Worm (Caenorhabditis elegans) whole organism, L4 larva: Measurements from ENCODE around the gene clec-52.
A peak's percentile ranks its signal among the peaks of the same experiment; 100 is the strongest.

Source experiments
- D1046.2 ChIP-seq: fragments of 200-800 bp; sonication (Bioruptor generic); IDR thresholded peaks from 2 replicates; pipeline ENCODE4 v1.3.6; 2022; ENCODE audit warnings: missing genetic modification characterization, missing compliant biosample characterization
- F10B5.3 ChIP-seq: sonication (generic microtip); optimal IDR thresholded peaks from 2 replicates; lab custom pipeline; 2016; ENCODE audit warnings: mild to moderate bottlenecking, missing genetic modification characterization, missing compliant biosample characterization
- F37D6.2 ChIP-seq: sonication (generic microtip); optimal IDR thresholded peaks from 2 replicates; lab custom pipeline; 2016; ENCODE audit warnings: mild to moderate bottlenecking, missing genetic modification characterization, missing compliant biosample characterization
- T20F7.1 ChIP-seq: fragments of 200-800 bp; sonication (Bioruptor generic); optimal IDR thresholded peaks from 2 replicates; lab custom pipeline; 2018; ENCODE audit warnings: mild to moderate bottlenecking, missing genetic modification characterization, missing compliant biosample characterization
- Y48G9A.11 ChIP-seq: fragments of 200-800 bp; sonication (Bioruptor generic); IDR thresholded peaks from 2 replicates; pipeline ENCODE4 v1.3.6; 2022; ENCODE audit warnings: missing genetic modification reagents, missing genetic modification characterization, missing compliant biosample characterization
- Y5F2A.4 ChIP-seq: fragments of 200-800 bp; sonication (Bioruptor generic); optimal IDR thresholded peaks from 2 replicates; lab custom pipeline; 2018; ENCODE audit warnings: mild to moderate bottlenecking, missing genetic modification characterization, missing compliant biosample characterization
- ZK546.5 ChIP-seq, 2 experiments: sonication (generic microtip); optimal IDR thresholded peaks; 2 replicates each; lab custom pipeline; 2017; ENCODE audit warnings: missing biosample characterization in 2 of 2, missing genetic modification characterization in 2 of 2
- aly-2 ChIP-seq: sonication (generic microtip); optimal IDR thresholded peaks from 2 replicates; lab custom pipeline; 2018; ENCODE audit warnings: missing biosample characterization, missing genetic modification characterization
- arid-1 ChIP-seq: fragments of 200-800 bp; sonication (Bioruptor generic); conservative IDR thresholded peaks from 2 replicates; pipeline ENCODE4 v1.3.6; 2022; ENCODE audit warnings: missing genetic modification reagents, missing genetic modification characterization, missing compliant biosample characterization
- ceh-20 ChIP-seq: fragments of 200-800 bp; sonication (Bioruptor generic); IDR thresholded peaks from 2 replicates; pipeline ENCODE4 v1.3.6; 2022; ENCODE audit warnings: missing genetic modification reagents, missing genetic modification characterization, missing compliant biosample characterization
- ceh-28 ChIP-seq: fragments of 150-350 bp; optimal IDR thresholded peaks from 2 replicates; lab custom pipeline; 2014; ENCODE audit warnings: missing biosample characterization, missing genetic modification reagents, missing genetic modification characterization
- ceh-44 ChIP-seq: fragments of 200-800 bp; sonication (Bioruptor generic); IDR thresholded peaks from 2 replicates; pipeline ENCODE4 v1.3.6; 2022; ENCODE audit warnings: missing genetic modification reagents, missing genetic modification characterization, missing compliant biosample characterization
- ces-1 ChIP-seq: fragments of 150-350 bp; sonication (generic microtip); optimal IDR thresholded peaks from 4 replicates; lab custom pipeline; 2014; ENCODE audit warnings: missing biosample characterization, missing genetic modification reagents, missing genetic modification characterization
- cey-2 ChIP-seq: sonication (generic microtip); optimal IDR thresholded peaks from 3 replicates; lab custom pipeline; 2017; ENCODE audit warnings: missing genetic modification characterization, mild to moderate bottlenecking, missing compliant biosample characterization, antibody characterized with exemption, borderline replicate concordance; ENCODE audit not compliant: insufficient read depth
- daf-12 ChIP-seq: fragments of 150-350 bp; optimal IDR thresholded peaks from 2 replicates; lab custom pipeline; 2014; ENCODE audit warnings: missing biosample characterization, missing genetic modification reagents, missing genetic modification characterization
- daf-16 ChIP-seq, 3 experiments: sonication (generic microtip); optimal IDR thresholded peaks; 2 replicates each; lab custom pipeline; 2016 to 2017; ENCODE audit warnings: missing genetic modification characterization in 3 of 3, missing genetic modification reagents in 3 of 3, mild to moderate bottlenecking in 2 of 3, missing compliant biosample characterization in 2 of 3, missing biosample characterization in 1 of 3, moderate library complexity in 1 of 3
- daf-19 ChIP-seq: fragments of 200-800 bp; sonication (Bioruptor generic); conservative IDR thresholded peaks from 2 replicates; pipeline ENCODE4 v1.3.6; 2022; ENCODE audit warnings: missing genetic modification characterization, missing compliant biosample characterization
- dmd-8 ChIP-seq: fragments of 200-800 bp; sonication (Bioruptor generic); IDR thresholded peaks from 2 replicates; pipeline ENCODE4 v1.3.6; 2022; ENCODE audit warnings: missing genetic modification characterization, missing compliant biosample characterization
- dve-1 ChIP-seq: sonication (generic microtip); optimal IDR thresholded peaks from 2 replicates; lab custom pipeline; 2017; ENCODE audit warnings: antibody characterized with exemption, mild to moderate bottlenecking, missing genetic modification characterization, missing compliant biosample characterization; ENCODE audit not compliant: insufficient read depth
- egl-27 ChIP-seq: sonication (generic microtip); optimal IDR thresholded peaks from 3 replicates; lab custom pipeline; 2017; ENCODE audit warnings: missing biosample characterization, missing genetic modification reagents, missing genetic modification characterization
- fos-1 ChIP-seq: fragments of 150-350 bp; optimal IDR thresholded peaks from 2 replicates; lab custom pipeline; 2014; ENCODE audit warnings: missing biosample characterization, missing genetic modification characterization
- hlh-30 ChIP-seq: sonication (generic microtip); optimal IDR thresholded peaks from 2 replicates; lab custom pipeline; 2017; ENCODE audit warnings: antibody characterized with exemption, mild to moderate bottlenecking, missing genetic modification characterization, missing compliant biosample characterization; ENCODE audit not compliant: insufficient read depth
- hmg-1.1 ChIP-seq: fragments of 200-800 bp; sonication (Bioruptor generic); IDR thresholded peaks from 2 replicates; pipeline ENCODE4 v1.3.6; 2022; ENCODE audit warnings: missing genetic modification reagents, missing genetic modification characterization, missing compliant biosample characterization
- lin-1 ChIP-seq: fragments of 200-800 bp; sonication (Bioruptor generic); IDR thresholded peaks from 2 replicates; pipeline ENCODE4 v1.3.6; 2022; ENCODE audit warnings: missing genetic modification reagents, missing genetic modification characterization, missing compliant biosample characterization
- lir-3 ChIP-seq: sonication (generic microtip); optimal IDR thresholded peaks from 2 replicates; lab custom pipeline; 2016; ENCODE audit warnings: mild to moderate bottlenecking, missing genetic modification characterization, missing compliant biosample characterization
- lsy-2 ChIP-seq, 2 experiments: fragments of 150-350 bp in 1 of 2; sonication (generic microtip) in 1 of 2; optimal IDR thresholded peaks; 2 replicates each; lab custom pipeline; 2014 to 2017; ENCODE audit warnings: missing biosample characterization in 2 of 2, missing genetic modification characterization in 2 of 2
- mep-1 ChIP-seq: fragments of 150-350 bp; sonication (generic microtip); optimal IDR thresholded peaks from 3 replicates; lab custom pipeline; 2014; ENCODE audit warnings: missing biosample characterization, missing genetic modification characterization
- mxl-2 ChIP-seq: fragments of 200-800 bp; sonication (Bioruptor generic); conservative IDR thresholded peaks from 2 replicates; pipeline ENCODE4 v1.3.6; 2022; ENCODE audit warnings: missing genetic modification reagents, missing genetic modification characterization, missing compliant biosample characterization
- nhr-102 ChIP-seq: sonication (generic microtip); optimal IDR thresholded peaks from 2 replicates; lab custom pipeline; 2016; ENCODE audit warnings: mild to moderate bottlenecking, missing genetic modification characterization, moderate library complexity, missing compliant biosample characterization
- nhr-11 ChIP-seq: fragments of 150-350 bp; optimal IDR thresholded peaks from 2 replicates; lab custom pipeline; 2014; ENCODE audit warnings: missing biosample characterization, missing genetic modification characterization
- nhr-25 ChIP-seq: sonication (generic microtip); optimal IDR thresholded peaks from 2 replicates; lab custom pipeline; 2017; ENCODE audit warnings: missing genetic modification characterization, mild to moderate bottlenecking, missing compliant biosample characterization, antibody characterized with exemption, moderate library complexity, borderline replicate concordance; ENCODE audit not compliant: insufficient read depth
- nhr-41 ChIP-seq: fragments of 200-800 bp; sonication (Bioruptor generic); IDR thresholded peaks from 2 replicates; pipeline ENCODE4 v1.3.6; 2022; ENCODE audit warnings: missing genetic modification reagents, missing genetic modification characterization, missing compliant biosample characterization
- nhr-42 ChIP-seq: fragments of 200-800 bp; sonication (Bioruptor generic); IDR thresholded peaks from 2 replicates; pipeline ENCODE4 v1.3.6; 2022; ENCODE audit warnings: missing genetic modification characterization, missing compliant biosample characterization
- nhr-48 ChIP-seq: sonication (generic microtip); optimal IDR thresholded peaks from 2 replicates; lab custom pipeline; 2016; ENCODE audit warnings: mild to moderate bottlenecking, missing genetic modification characterization, missing compliant biosample characterization
- nhr-6 ChIP-seq: fragments of 150-350 bp; optimal IDR thresholded peaks from 2 replicates; lab custom pipeline; 2014; ENCODE audit warnings: missing biosample characterization, missing genetic modification characterization
- nhr-76 ChIP-seq: fragments of 150-350 bp; optimal IDR thresholded peaks from 2 replicates; lab custom pipeline; 2014; ENCODE audit warnings: missing biosample characterization, missing genetic modification characterization
- nhr-77 ChIP-seq: fragments of 150-350 bp; optimal IDR thresholded peaks from 2 replicates; lab custom pipeline; 2014; ENCODE audit warnings: missing biosample characterization, missing genetic modification characterization
- pha-4 ChIP-seq, 2 experiments: fragments of 150-350 bp in 1 of 2; fragments of 200-800 bp in 1 of 2; sonication (Bioruptor generic) in 1 of 2; IDR thresholded peaks in 1 of 2; optimal IDR thresholded peaks in 1 of 2; 2 replicates each; pipeline versions ENCODE4 v1.3.6 to Lab custom; 2014 to 2022; ENCODE audit warnings: missing genetic modification characterization in 2 of 2, missing genetic modification reagents in 2 of 2, missing biosample characterization in 1 of 2, missing compliant biosample characterization in 1 of 2
- php-3 ChIP-seq: fragments of 200-800 bp; sonication (Bioruptor generic); IDR thresholded peaks from 2 replicates; pipeline ENCODE4 v1.3.6; 2022; ENCODE audit warnings: missing genetic modification reagents, missing genetic modification characterization, missing compliant biosample characterization
- pqm-1 ChIP-seq: sonication (generic microtip); optimal IDR thresholded peaks from 2 replicates; lab custom pipeline; 2017; ENCODE audit warnings: missing biosample characterization, missing genetic modification characterization
- saeg-2 ChIP-seq: fragments of 200-800 bp; sonication (Bioruptor generic); IDR thresholded peaks from 2 replicates; pipeline ENCODE4 v1.3.6; 2022; ENCODE audit warnings: missing genetic modification reagents, missing genetic modification characterization, missing compliant biosample characterization
- sdz-12 ChIP-seq: fragments of 200-800 bp; sonication (Bioruptor generic); optimal IDR thresholded peaks from 2 replicates; lab custom pipeline; 2018; ENCODE audit warnings: mild to moderate bottlenecking, missing genetic modification characterization, missing compliant biosample characterization
- set-16 ChIP-seq: fragments of 200-800 bp; sonication (Bioruptor generic); IDR thresholded peaks from 2 replicates; pipeline ENCODE4 v1.3.6; 2022; ENCODE audit warnings: missing genetic modification reagents, missing genetic modification characterization, missing compliant biosample characterization
- skn-1 ChIP-seq: fragments of 150-350 bp; optimal IDR thresholded peaks from 2 replicates; lab custom pipeline; 2014; ENCODE audit warnings: missing biosample characterization, missing genetic modification characterization
- spr-1 ChIP-seq: sonication (generic microtip); optimal IDR thresholded peaks from 2 replicates; lab custom pipeline; 2016; ENCODE audit warnings: mild to moderate bottlenecking, missing genetic modification characterization, missing compliant biosample characterization
- spr-3 ChIP-seq: fragments of 200-800 bp; sonication (Bioruptor generic); optimal IDR thresholded peaks from 2 replicates; lab custom pipeline; 2018; ENCODE audit warnings: mild to moderate bottlenecking, missing genetic modification characterization, missing compliant biosample characterization
- unc-39 ChIP-seq: sonication (generic microtip); optimal IDR thresholded peaks from 2 replicates; lab custom pipeline; 2017; ENCODE audit warnings: missing biosample characterization, missing genetic modification characterization
- zfp-2 ChIP-seq: sonication (generic microtip); optimal IDR thresholded peaks from 2 replicates; lab custom pipeline; 2016; ENCODE audit warnings: mild to moderate bottlenecking, missing genetic modification characterization, missing compliant biosample characterization
- ztf-11 ChIP-seq: fragments of 150-350 bp; optimal IDR thresholded peaks from 2 replicates; lab custom pipeline; 2014; ENCODE audit warnings: missing biosample characterization, missing genetic modification characterization

clec-52 gene

ce11 chrIV:8142735-8143550 is 25.6 kb downstream of the clec-52 start, which contains the start of gene pmk-2:
pmk-2 (plus strand) TSS chrIV:8143500.
- TF ChIP-seq pha-4 (GFP tag; IDR thresholded peaks at IDR 0.05; lab: Robert Waterston, UW) (no peak), pha-4 (tag; optimal IDR thresholded peaks at IDR 0.05; lab: Kevin White, UChicago) (no peak), spr-1 (tag; lab: Kevin White, UChicago) (no peak), nhr-11 (tag; lab: Kevin White, UChicago) (peak; percentile 9), nhr-41 (GFP tag; lab: Robert Waterston, UW) (no peak), pqm-1 (tag; lab: Kevin White, UChicago) (peak; percentile 29), ces-1 (GFP tag; lab: Kevin White, UChicago) (no peak), lir-3 (tag; lab: Kevin White, UChicago) (no peak), mep-1 (tag; lab: Kevin White, UChicago) (peak; percentile 37), hlh-30 (tag; lab: Kevin White, UChicago) (no peak), nhr-42 (no peak), skn-1 (tag; lab: Kevin White, UChicago) (no peak), spr-3 (GFP tag; lab: Kevin White, UChicago) (no peak), F37D6.2 (tag; lab: Kevin White, UChicago) (no peak), ceh-20 (GFP tag; lab: Robert Waterston, UW) (no peak), daf-19 (GFP tag; lab: Robert Waterston, UW) (no peak), nhr-102 (tag; lab: Kevin White, UChicago) (no peak), F10B5.3 (no peak), php-3 (GFP tag; lab: Robert Waterston, UW) (no peak), nhr-6 (tag; lab: Kevin White, UChicago) (no peak), cey-2 (tag; lab: Kevin White, UChicago) (no peak), nhr-77 (tag; lab: Kevin White, UChicago) (peak; percentile 47), zfp-2 (tag; lab: Kevin White, UChicago) (no peak), dve-1 (tag; lab: Kevin White, UChicago) (peak; percentile 25), egl-27 (tag; lab: Kevin White, UChicago) (no peak), T20F7.1 (GFP tag; lab: Kevin White, UChicago) (peak; percentile 26), unc-39 (tag; lab: Kevin White, UChicago) (no peak), arid-1 (GFP tag; lab: Robert Waterston, UW) (no peak), lsy-2 (tag; optimal IDR thresholded peaks at IDR 0.05; lab: Kevin White, UChicago) (peak in 1 of 2 experiments; percentile 22), fos-1 (tag; lab: Kevin White, UChicago) (no peak), ceh-28 (tag; lab: Kevin White, UChicago) (no peak), D1046.2 (no peak), ztf-11 (no peak), nhr-48 (tag; lab: Kevin White, UChicago) (no peak), mxl-2 (GFP tag; lab: Robert Waterston, UW) (no peak), Y48G9A.11 (GFP tag; lab: Robert Waterston, UW) (no peak), dmd-8 (no peak), set-16 (GFP tag; lab: Robert Waterston, UW) (no peak), Y5F2A.4 (no peak), daf-12 (tag; lab: Kevin White, UChicago) (no peak), lin-1 (no peak), ZK546.5 (tag; optimal IDR thresholded peaks at IDR 0.05; lab: Kevin White, UChicago) (no peak), daf-16 (GFP tag; optimal IDR thresholded peaks at IDR 0.05; lab: Kevin White, UChicago) (no peak), daf-16 (tag; optimal IDR thresholded peaks at IDR 0.05; lab: Kevin White, UChicago) (peak; percentile 83), nhr-25 (tag; lab: Kevin White, UChicago) (no peak), sdz-12 (GFP tag; lab: Kevin White, UChicago) (no peak), aly-2 (tag; lab: Kevin White, UChicago) (no peak), ceh-44 (GFP tag; lab: Robert Waterston, UW) (no peak), saeg-2 (no peak), nhr-76 (tag; lab: Kevin White, UChicago) (no peak), hmg-1.1 (GFP tag; lab: Robert Waterston, UW) (no peak)
